Worm (Caenorhabditis elegans): ENCODE measurements around the gene K07E3.1.

K07E3.1 gene

ce11 chrX:8160016-8160415, 49.8 kb downstream of the K07E3.1 start:
- no peak for TF ChIP-seq nhr-237 (tag; optimal IDR thresholded peaks at IDR 0.05)
- no peak for TF ChIP-seq ceh-83 (GFP tag; optimal IDR thresholded peaks at IDR 0.05)
- peak; percentile 14 for TF ChIP-seq ceh-43 (GFP tag; optimal IDR thresholded peaks at IDR 0.05)
- no peak for TF ChIP-seq unc-120 (tag; optimal IDR thresholded peaks at IDR 0.05; ENCODE audit: poor library complexity, severe bottlenecking)
- no peak for TF ChIP-seq snpc-4 (tag; optimal IDR thresholded peaks at IDR 0.05)
- TF ChIP-seq mab-5 (tag; optimal IDR thresholded peaks at IDR 0.05): no peak
- no peak for TF ChIP-seq sptf-1 (tag; optimal IDR thresholded peaks at IDR 0.05)
- TF ChIP-seq hlh-1 (tag; optimal IDR thresholded peaks at IDR 0.05): peak; percentile 3
- TF ChIP-seq flh-1 (GFP tag; optimal IDR thresholded peaks at IDR 0.05): no peak
- TF ChIP-seq nhr-2 (tag; optimal IDR thresholded peaks at IDR 0.05): peak; percentile 72
- no peak for TF ChIP-seq ham-2 (GFP tag; optimal IDR thresholded peaks at IDR 0.05)
- no peak for TF ChIP-seq elt-1 (tag; optimal IDR thresholded peaks at IDR 0.05; ENCODE audit: borderline replicate concordance, insufficient read depth)
- TF ChIP-seq drap-1 (GFP tag; optimal IDR thresholded peaks at IDR 0.05): no peak
- no peak for TF ChIP-seq lin-32 (GFP tag; optimal IDR thresholded peaks at IDR 0.05)
- TF ChIP-seq cnd-1 (tag; optimal IDR thresholded peaks at IDR 0.05): peak; percentile 52
- no peak for TF ChIP-seq M03D4.4 (tag; optimal IDR thresholded peaks at IDR 0.05)
- peak; percentile 70 for TF ChIP-seq ceh-39 (tag; optimal IDR thresholded peaks at IDR 0.05)
- TF ChIP-seq tbx-8 (GFP tag; optimal IDR thresholded peaks at IDR 0.05): no peak
- no peak for TF ChIP-seq unc-62 (GFP tag; optimal IDR thresholded peaks at IDR 0.05)
- no peak for TF ChIP-seq elt-3 (tag; optimal IDR thresholded peaks at IDR 0.05)
- TF ChIP-seq pha-4 (tag; optimal IDR thresholded peaks at IDR 0.05): no peak
- no peak for TF ChIP-seq nhr-28 (tag; optimal IDR thresholded peaks at IDR 0.05)
- no peak for TF ChIP-seq lin-13 (tag; optimal IDR thresholded peaks at IDR 0.05)
- TF ChIP-seq mls-2 (tag; optimal IDR thresholded peaks at IDR 0.05): no peak
- TF ChIP-seq bed-3 (GFP tag; optimal IDR thresholded peaks at IDR 0.05): no peak
- no peak for TF ChIP-seq nhr-76 (tag; optimal IDR thresholded peaks at IDR 0.05)
- no peak for TF ChIP-seq ces-1 (GFP tag; optimal IDR thresholded peaks at IDR 0.05)
- TF ChIP-seq sem-2 (GFP tag; optimal IDR thresholded peaks at IDR 0.05): no peak
- no peak for TF ChIP-seq blmp-1 (tag; optimal IDR thresholded peaks at IDR 0.05)
- no peak for TF ChIP-seq lsy-2 (tag; optimal IDR thresholded peaks at IDR 0.05)
- no peak for TF ChIP-seq nhr-12 (tag; optimal IDR thresholded peaks at IDR 0.05)
- TF ChIP-seq mep-1 (tag; optimal IDR thresholded peaks at IDR 0.05): peak; percentile 56
- peak; percentile 20 for TF ChIP-seq ztf-11 (tag; optimal IDR thresholded peaks at IDR 0.05)
- TF ChIP-seq zip-8 (tag; optimal IDR thresholded peaks at IDR 0.05): peak; percentile 47
- no peak for TF ChIP-seq unc-39 (tag; optimal IDR thresholded peaks at IDR 0.05)

ce11 chrX:8162793-8163192, 52.6 kb downstream of the K07E3.1 start, which contains the start of gene F22F1.3:
F22F1.3 (minus strand) TSS chrX:8163073.
- TF ChIP-seq ceh-43 (GFP tag; optimal IDR thresholded peaks at IDR 0.05) (no peak), zip-8 (tag; optimal IDR thresholded peaks at IDR 0.05) (no peak), drap-1 (GFP tag; optimal IDR thresholded peaks at IDR 0.05) (no peak), unc-120 (tag; optimal IDR thresholded peaks at IDR 0.05; ENCODE audit: poor library complexity, severe bottlenecking) (no peak), nhr-237 (tag; optimal IDR thresholded peaks at IDR 0.05) (no peak), unc-39 (tag; optimal IDR thresholded peaks at IDR 0.05) (no peak), ceh-39 (tag; optimal IDR thresholded peaks at IDR 0.05) (no peak), nhr-76 (tag; optimal IDR thresholded peaks at IDR 0.05) (no peak), ceh-83 (GFP tag; optimal IDR thresholded peaks at IDR 0.05) (no peak)

DNA sequence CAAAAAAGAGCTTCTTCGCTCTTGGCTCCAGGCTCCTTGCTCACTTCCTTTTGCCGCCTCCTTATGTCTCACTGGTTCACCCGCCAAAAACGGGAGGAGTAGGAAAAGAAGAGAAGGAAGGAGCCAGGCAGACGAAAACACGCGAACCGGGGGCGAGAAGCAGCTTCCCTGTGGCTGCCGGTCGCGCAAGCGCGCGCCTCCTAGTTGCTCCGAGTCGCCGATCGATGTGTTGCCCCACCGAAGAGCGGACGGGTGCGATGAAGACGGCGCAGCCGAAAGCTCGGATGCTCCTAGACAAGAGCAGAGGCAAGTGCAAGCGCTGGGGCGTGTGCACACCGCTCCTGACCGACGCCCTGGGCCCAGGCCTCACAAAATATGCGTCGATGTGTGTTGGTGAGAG, 53.3 kb downstream of the K07E3.1 start:
- no peak for TF ChIP-seq drap-1 (GFP tag; optimal IDR thresholded peaks at IDR 0.05)
- peak; percentile 63 for TF ChIP-seq sptf-1 (tag; optimal IDR thresholded peaks at IDR 0.05)
- peak; percentile 52 for TF ChIP-seq mls-2 (tag; optimal IDR thresholded peaks at IDR 0.05)
- peak; percentile 28 for TF ChIP-seq M03D4.4 (tag; optimal IDR thresholded peaks at IDR 0.05)

Measured in whole organism, mixed stage, embryonic.